Fruit fly (Drosophila melanogaster) Kc167 (cell line): ENCODE data around the gene Ndf.

Experiments used
- Myc ChIP-seq: fragments of >200 bp; optimal IDR thresholded peaks from 2 replicates; lab custom pipeline; 2017; ENCODE audit warnings: missing external identifiers
- Sin3A ChIP-seq: fragments of >200 bp; optimal IDR thresholded peaks from 2 replicates; lab custom pipeline; 2018; ENCODE audit warnings: missing external identifiers
- h ChIP-seq: fragments of >200 bp; optimal IDR thresholded peaks from 3 replicates; lab custom pipeline; 2018; ENCODE audit warnings: missing external identifiers
- insv ChIP-seq: fragments of >200 bp; optimal IDR thresholded peaks from 3 replicates; lab custom pipeline; 2018; ENCODE audit warnings: missing external identifiers
- psq ChIP-seq: fragments of >200 bp; optimal IDR thresholded peaks from 2 replicates; lab custom pipeline; 2017; ENCODE audit warnings: missing external identifiers
- ttk ChIP-seq: sonication (Bioruptor generic); optimal IDR thresholded peaks from 2 replicates; lab custom pipeline; 2017; ENCODE audit warnings: missing external identifiers

Ndf gene

DNA sequence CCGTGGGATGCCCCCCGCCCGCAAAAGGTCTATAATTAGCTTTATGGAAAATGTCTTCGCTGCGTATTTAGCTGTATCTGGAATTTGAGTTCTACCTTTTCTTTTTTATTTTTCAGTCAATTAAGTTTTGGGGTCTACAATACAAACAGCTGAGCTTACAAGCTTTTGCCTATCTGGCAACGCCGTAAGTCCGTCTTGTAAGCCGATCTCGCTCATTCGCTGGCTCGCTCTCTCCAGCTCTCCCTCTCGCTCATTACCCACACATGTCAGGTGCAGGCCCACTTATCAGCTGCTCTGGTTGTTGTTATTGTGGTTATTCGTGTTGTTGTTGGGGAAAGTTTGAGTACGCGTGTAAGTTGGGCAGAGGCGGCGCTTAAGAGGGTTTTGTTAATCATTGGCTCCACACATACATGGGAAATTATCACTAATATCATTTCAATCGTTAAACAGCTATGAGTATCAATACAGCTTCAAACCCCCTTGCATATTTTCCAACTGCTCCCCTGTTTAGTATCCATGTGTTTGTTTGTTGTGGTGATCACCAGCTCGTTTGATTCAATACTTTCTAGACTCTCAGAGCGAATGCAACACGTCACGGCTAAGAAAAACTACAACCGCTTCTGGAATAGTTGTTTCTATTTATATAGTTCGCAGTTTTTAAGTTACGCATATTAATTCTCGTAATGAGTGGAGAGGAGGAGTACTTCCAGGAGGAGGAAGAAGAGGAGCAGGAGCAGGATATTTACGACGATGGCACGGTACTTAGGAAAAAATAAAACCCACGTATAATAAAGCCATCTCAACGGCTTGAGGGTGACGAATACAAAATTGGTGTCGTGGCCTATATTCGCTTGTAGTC is 6.4 kb downstream of the Ndf start:
- TF ChIP-seq Myc = no peak
- no peak for TF ChIP-seq Sin3A
- TF ChIP-seq insv = no peak
- TF ChIP-seq ttk (lab: Kevin White, UChicago) = no peak
- no peak for TF ChIP-seq psq (lab: Kevin White, UChicago)
- TF ChIP-seq h (lab: Kevin White, UChicago) = no peak

- TF ChIP-seq psq (lab: Kevin White, UChicago) = no peak
- TF ChIP-seq h (lab: Kevin White, UChicago) = no peak
- no peak for TF ChIP-seq ttk (lab: Kevin White, UChicago)
- TF ChIP-seq insv = no peak
- TF ChIP-seq Sin3A = no peak
- TF ChIP-seq Myc = no peak
Observed at dm6 chr2L:10017363-10017762, 13.7 kb downstream of the Ndf start, which contains the start of gene CG13131. TSS of gene CG13131 (minus strand) at chr2L:10017463.

dm6 chr2L:10026376-10026775 is 22.7 kb downstream of the Ndf start, which contains the start of gene CG13127:
TSS of gene CG13127 (plus strand) at chr2L:10026676.
- no peak for TF ChIP-seq ttk (lab: Kevin White, UChicago)
- TF ChIP-seq Myc = no peak
- TF ChIP-seq h (lab: Kevin White, UChicago) = no peak
- no peak for TF ChIP-seq psq (lab: Kevin White, UChicago)
- no peak for TF ChIP-seq insv
- TF ChIP-seq Sin3A = no peak

DNA sequence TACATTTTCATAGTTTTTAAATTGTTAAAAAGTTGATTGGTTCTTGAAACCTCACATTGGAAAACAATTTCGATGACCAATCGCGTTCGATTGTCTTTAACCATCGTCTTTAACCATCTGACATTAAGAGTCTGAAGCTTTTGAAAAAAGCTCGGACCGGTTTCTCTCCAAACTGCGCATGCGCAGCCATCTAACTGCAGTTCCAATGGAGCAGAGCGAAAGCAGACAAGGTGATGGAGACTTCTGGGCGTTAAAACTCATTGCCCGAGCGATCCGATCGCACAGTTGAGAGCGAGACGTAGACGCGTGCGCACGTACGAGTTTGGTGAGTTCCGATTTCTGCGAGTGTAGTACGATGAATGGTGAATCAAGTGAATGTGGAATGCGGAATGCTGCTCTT is 28.8 kb downstream of the Ndf start, which contains the start of gene obst-B:
Gene obst-B, plus strand, starts transcription at position 276 of the 400 bp plus-strand sequence.
- TF ChIP-seq insv = no peak

dm6 chr2L:10033410-10033809 is 29.8 kb downstream of the Ndf start:
- TF ChIP-seq h (lab: Kevin White, UChicago) (no peak), Myc (no peak), insv (no peak), psq (lab: Kevin White, UChicago) (no peak), Sin3A (no peak), ttk (lab: Kevin White, UChicago) (no peak)

dm6 chr2L:10035786-10036364 is 32.2 kb downstream of the Ndf start:
- no peak for TF ChIP-seq insv
- TF ChIP-seq Sin3A = no peak
- no peak for TF ChIP-seq Myc
- TF ChIP-seq h (lab: Kevin White, UChicago) = no peak
- no peak for TF ChIP-seq psq (lab: Kevin White, UChicago)
- no peak for TF ChIP-seq ttk (lab: Kevin White, UChicago)

dm6 chr2L:10049280-10049679 is 45.6 kb downstream of the Ndf start, which contains the start of gene CG33301:
TSS of gene CG33301 (plus strand) at chr2L:10049580.
- no peak for TF ChIP-seq ttk (lab: Kevin White, UChicago)
- no peak for TF ChIP-seq h (lab: Kevin White, UChicago)
- no peak for TF ChIP-seq psq (lab: Kevin White, UChicago)
- no peak for TF ChIP-seq Myc
- no peak for TF ChIP-seq Sin3A

DNA sequence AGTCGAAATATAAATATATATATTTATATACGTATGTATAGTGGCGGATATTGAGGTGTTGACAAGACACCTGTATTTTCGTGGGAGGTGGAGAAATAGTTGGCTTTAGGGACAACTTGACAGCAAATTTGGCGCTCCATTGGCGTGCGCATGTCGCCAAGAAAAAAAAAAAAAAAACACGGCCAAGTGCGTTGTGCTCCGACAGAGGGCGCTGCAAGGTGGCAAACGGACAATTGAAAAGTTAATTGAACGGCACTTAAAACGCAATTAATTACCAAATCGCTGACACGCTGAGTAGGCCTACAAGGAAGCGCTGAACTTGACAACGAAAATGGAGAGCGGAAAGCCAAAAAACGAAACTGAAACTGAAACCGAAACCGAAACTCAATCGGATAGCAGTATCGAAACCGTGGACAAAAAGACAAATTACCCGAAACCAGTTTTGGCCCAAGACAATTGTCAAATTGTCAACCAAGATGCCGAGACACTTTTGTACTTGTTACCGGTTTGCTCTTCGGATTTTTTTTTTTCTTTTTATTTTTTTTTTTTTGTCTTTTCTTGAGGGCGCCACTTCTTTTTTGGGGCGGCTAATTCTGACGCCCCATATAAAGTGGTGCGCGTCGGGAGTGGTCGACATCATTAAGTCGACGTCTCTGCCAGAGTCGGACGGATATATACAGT is 50.1 kb downstream of the Ndf start, which contains the start of gene Cpr31A:
Gene Cpr31A, plus strand, starts transcription at position 631 of the 681 bp plus-strand sequence.
- TF ChIP-seq Sin3A = no peak
- TF ChIP-seq ttk (lab: Kevin White, UChicago) = no peak
- TF ChIP-seq h (lab: Kevin White, UChicago) = no peak
- no peak for TF ChIP-seq insv
- TF ChIP-seq Myc = no peak
- TF ChIP-seq psq (lab: Kevin White, UChicago) = no peak

DNA sequence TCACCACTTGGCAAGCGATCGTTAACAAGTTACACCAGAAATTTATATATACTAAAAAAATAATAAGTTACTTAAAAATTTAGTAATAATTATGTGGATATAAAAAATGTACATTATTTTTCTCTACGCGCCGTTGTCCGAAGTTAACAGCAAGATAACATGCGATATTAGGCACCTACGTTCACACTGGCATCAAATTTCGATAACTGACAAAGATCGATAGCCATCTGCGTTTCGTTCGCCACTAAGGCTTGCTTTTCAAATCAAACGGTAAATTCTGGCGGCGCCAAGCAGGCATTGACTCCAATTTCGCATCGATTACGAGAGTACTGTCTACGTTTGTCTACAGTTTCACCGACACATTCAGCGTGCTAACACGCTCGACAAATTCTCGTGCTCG is 53.1 kb downstream of the Ndf start, which contains the start of gene Pen:
Gene Pen, plus strand, starts transcription at position 196 of the 400 bp plus-strand sequence.
- TF ChIP-seq ttk (lab: Kevin White, UChicago) (no peak), insv (no peak), h (lab: Kevin White, UChicago) (no peak), psq (lab: Kevin White, UChicago) (no peak), Sin3A (no peak), Myc (no peak)

DNA sequence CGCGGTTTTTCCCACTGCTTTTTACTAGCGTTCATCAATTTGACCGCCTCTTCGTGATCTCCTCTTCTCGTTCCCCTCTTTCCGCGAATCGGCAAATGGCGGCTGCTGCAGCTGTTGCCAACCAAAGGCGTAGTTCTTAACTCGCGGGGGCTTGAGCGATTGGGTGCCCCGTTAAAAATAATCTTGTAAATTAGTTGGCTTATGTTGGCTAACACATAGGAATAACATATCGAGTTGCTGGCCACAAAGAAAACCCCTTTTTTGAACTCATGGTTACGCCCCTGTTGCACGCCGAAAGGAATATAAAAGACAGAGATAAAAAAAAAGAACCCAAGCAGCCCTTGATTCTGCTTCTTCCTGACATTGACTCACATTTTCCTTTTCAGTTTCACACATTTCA is 53.6 kb downstream of the Ndf start:
- TF ChIP-seq insv (no peak), psq (lab: Kevin White, UChicago) (no peak), Sin3A (no peak), Myc (no peak), ttk (lab: Kevin White, UChicago) (no peak), h (lab: Kevin White, UChicago) (no peak)
